Worm (Caenorhabditis elegans) whole organism, L4 larva: ENCODE data around the gene C36B7.3.

Experiments
- D1046.2 ChIP-seq: fragments of 200-800 bp; sonication (Bioruptor generic); IDR thresholded peaks from 2 replicates; pipeline ENCODE4 v1.3.6; 2022; ENCODE audit warnings: missing genetic modification characterization, missing compliant biosample characterization
- F26F4.8 ChIP-seq: fragments of 200-800 bp; sonication (Bioruptor generic); conservative IDR thresholded peaks from 2 replicates; pipeline ENCODE4 v1.3.6; 2022; ENCODE audit warnings: missing genetic modification characterization, missing compliant biosample characterization
- F37D6.2 ChIP-seq: sonication (generic microtip); optimal IDR thresholded peaks from 2 replicates; lab custom pipeline; 2016; ENCODE audit warnings: mild to moderate bottlenecking, missing genetic modification characterization, missing compliant biosample characterization
- R02D3.7 ChIP-seq: fragments of 150-350 bp; sonication (generic microtip); optimal IDR thresholded peaks from 3 replicates; lab custom pipeline; 2014; ENCODE audit warnings: missing biosample characterization, missing genetic modification characterization
- aha-1 ChIP-seq: fragments of 150-350 bp; peaks from one replicate; lab custom pipeline; 2014; ENCODE audit warnings: missing biosample characterization, missing genetic modification characterization
- ama-1 ChIP-seq: fragments of 150-350 bp; optimal IDR thresholded peaks from 2 replicates; lab custom pipeline; 2014; ENCODE audit warnings: inconsistent platforms, mixed read lengths
- arid-1 ChIP-seq: fragments of 200-800 bp; sonication (Bioruptor generic); conservative IDR thresholded peaks from 2 replicates; pipeline ENCODE4 v1.3.6; 2022; ENCODE audit warnings: missing genetic modification reagents, missing genetic modification characterization, missing compliant biosample characterization
- attf-4 ChIP-seq: sonication (generic microtip); optimal IDR thresholded peaks from 3 replicates; lab custom pipeline; 2017; ENCODE audit warnings: missing biosample characterization, missing genetic modification characterization
- ceh-20 ChIP-seq: fragments of 200-800 bp; sonication (Bioruptor generic); IDR thresholded peaks from 2 replicates; pipeline ENCODE4 v1.3.6; 2022; ENCODE audit warnings: missing genetic modification reagents, missing genetic modification characterization, missing compliant biosample characterization
- ceh-32 ChIP-seq: sonication (generic microtip); optimal IDR thresholded peaks from 2 replicates; lab custom pipeline; 2016; ENCODE audit warnings: mild to moderate bottlenecking, missing genetic modification characterization, missing compliant biosample characterization; ENCODE audit not compliant: poor library complexity
- ceh-44 ChIP-seq: fragments of 200-800 bp; sonication (Bioruptor generic); IDR thresholded peaks from 2 replicates; pipeline ENCODE4 v1.3.6; 2022; ENCODE audit warnings: missing genetic modification reagents, missing genetic modification characterization, missing compliant biosample characterization
- ctbp-1 ChIP-seq: fragments of 200-800 bp; sonication (Bioruptor generic); IDR thresholded peaks from 2 replicates; pipeline ENCODE4 v1.3.6; 2022; ENCODE audit warnings: missing genetic modification reagents, missing genetic modification characterization, missing compliant biosample characterization
- daf-16 ChIP-seq, 3 experiments: sonication (generic microtip); optimal IDR thresholded peaks; 2 replicates each; lab custom pipeline; 2016 to 2017; ENCODE audit warnings: missing genetic modification characterization in 3 of 3, missing genetic modification reagents in 3 of 3, mild to moderate bottlenecking in 2 of 3, missing compliant biosample characterization in 2 of 3, missing biosample characterization in 1 of 3, moderate library complexity in 1 of 3
- daf-19 ChIP-seq: fragments of 200-800 bp; sonication (Bioruptor generic); conservative IDR thresholded peaks from 2 replicates; pipeline ENCODE4 v1.3.6; 2022; ENCODE audit warnings: missing genetic modification characterization, missing compliant biosample characterization
- dmd-6 ChIP-seq: fragments of 200-800 bp; sonication (Bioruptor generic); IDR thresholded peaks from 2 replicates; pipeline ENCODE4 v1.3.6; 2022; ENCODE audit warnings: missing genetic modification reagents, missing genetic modification characterization, missing compliant biosample characterization
- dmd-9 ChIP-seq: fragments of 200-800 bp; sonication (Bioruptor generic); IDR thresholded peaks from 2 replicates; pipeline ENCODE4 v1.3.6; 2022; ENCODE audit warnings: missing genetic modification reagents, missing genetic modification characterization, missing compliant biosample characterization
- dpl-1 ChIP-seq: fragments of 150-350 bp; optimal IDR thresholded peaks from 2 replicates; lab custom pipeline; 2014; ENCODE audit warnings: missing biosample characterization, missing genetic modification reagents, missing genetic modification characterization
- duxl-1 ChIP-seq: sonication (generic microtip); optimal IDR thresholded peaks from 2 replicates; lab custom pipeline; 2016; ENCODE audit warnings: mild to moderate bottlenecking, missing genetic modification characterization, moderate library complexity, missing compliant biosample characterization; ENCODE audit not compliant: poor library complexity
- dve-1 ChIP-seq: sonication (generic microtip); optimal IDR thresholded peaks from 2 replicates; lab custom pipeline; 2017; ENCODE audit warnings: antibody characterized with exemption, mild to moderate bottlenecking, missing genetic modification characterization, missing compliant biosample characterization; ENCODE audit not compliant: insufficient read depth
- egl-27 ChIP-seq: sonication (generic microtip); optimal IDR thresholded peaks from 3 replicates; lab custom pipeline; 2017; ENCODE audit warnings: missing biosample characterization, missing genetic modification reagents, missing genetic modification characterization
- gei-8 ChIP-seq: fragments of 200-800 bp; sonication (Bioruptor generic); optimal IDR thresholded peaks from 2 replicates; lab custom pipeline; 2018; ENCODE audit warnings: mild to moderate bottlenecking, missing genetic modification characterization, missing compliant biosample characterization
- hlh-11 ChIP-seq: fragments of 200-800 bp; sonication (Bioruptor generic); optimal IDR thresholded peaks from 2 replicates; lab custom pipeline; 2018; ENCODE audit warnings: mild to moderate bottlenecking, missing genetic modification characterization, missing compliant biosample characterization
- lim-7 ChIP-seq: fragments of 200-800 bp; sonication (Bioruptor generic); IDR thresholded peaks from 2 replicates; pipeline ENCODE4 v1.3.6; 2022; ENCODE audit warnings: missing genetic modification characterization, missing compliant biosample characterization
- lin-1 ChIP-seq: fragments of 200-800 bp; sonication (Bioruptor generic); IDR thresholded peaks from 2 replicates; pipeline ENCODE4 v1.3.6; 2022; ENCODE audit warnings: missing genetic modification reagents, missing genetic modification characterization, missing compliant biosample characterization
- lin-13 ChIP-seq: fragments of 150-350 bp; optimal IDR thresholded peaks from 2 replicates; lab custom pipeline; 2014; ENCODE audit warnings: missing biosample characterization, missing genetic modification reagents, missing genetic modification characterization
- lin-39 ChIP-seq: fragments of 150-350 bp; optimal IDR thresholded peaks from 2 replicates; lab custom pipeline; 2014; ENCODE audit warnings: missing biosample characterization, missing genetic modification reagents, missing genetic modification characterization
- lsy-2 ChIP-seq, 2 experiments: fragments of 150-350 bp in 1 of 2; sonication (generic microtip) in 1 of 2; optimal IDR thresholded peaks; 2 replicates each; lab custom pipeline; 2014 to 2017; ENCODE audit warnings: missing biosample characterization in 2 of 2, missing genetic modification characterization in 2 of 2
- mdl-1 ChIP-seq, 2 experiments: fragments of 150-350 bp in 1 of 2; sonication (generic microtip) in 1 of 2; optimal IDR thresholded peaks; 2 replicates each; lab custom pipeline; 2014 to 2017; ENCODE audit warnings: missing biosample characterization in 2 of 2, missing genetic modification characterization in 2 of 2
- mep-1 ChIP-seq: fragments of 150-350 bp; sonication (generic microtip); optimal IDR thresholded peaks from 3 replicates; lab custom pipeline; 2014; ENCODE audit warnings: missing biosample characterization, missing genetic modification characterization
- mxl-3 ChIP-seq: fragments of 200-800 bp; sonication (Bioruptor generic); optimal IDR thresholded peaks from 2 replicates; lab custom pipeline; 2018; ENCODE audit warnings: mild to moderate bottlenecking, missing genetic modification characterization, missing compliant biosample characterization
- nhr-102 ChIP-seq: sonication (generic microtip); optimal IDR thresholded peaks from 2 replicates; lab custom pipeline; 2016; ENCODE audit warnings: mild to moderate bottlenecking, missing genetic modification characterization, moderate library complexity, missing compliant biosample characterization
- nhr-237 ChIP-seq: sonication (generic microtip); optimal IDR thresholded peaks from 2 replicates; lab custom pipeline; 2017; ENCODE audit warnings: missing biosample characterization, missing genetic modification characterization
- nhr-6 ChIP-seq: fragments of 150-350 bp; optimal IDR thresholded peaks from 2 replicates; lab custom pipeline; 2014; ENCODE audit warnings: missing biosample characterization, missing genetic modification characterization
- nhr-77 ChIP-seq: fragments of 150-350 bp; optimal IDR thresholded peaks from 2 replicates; lab custom pipeline; 2014; ENCODE audit warnings: missing biosample characterization, missing genetic modification characterization
- pha-4 ChIP-seq, 2 experiments: fragments of 150-350 bp in 1 of 2; fragments of 200-800 bp in 1 of 2; sonication (Bioruptor generic) in 1 of 2; IDR thresholded peaks in 1 of 2; optimal IDR thresholded peaks in 1 of 2; 2 replicates each; pipeline versions ENCODE4 v1.3.6 to Lab custom; 2014 to 2022; ENCODE audit warnings: missing genetic modification characterization in 2 of 2, missing genetic modification reagents in 2 of 2, missing biosample characterization in 1 of 2, missing compliant biosample characterization in 1 of 2
- php-3 ChIP-seq: fragments of 200-800 bp; sonication (Bioruptor generic); IDR thresholded peaks from 2 replicates; pipeline ENCODE4 v1.3.6; 2022; ENCODE audit warnings: missing genetic modification reagents, missing genetic modification characterization, missing compliant biosample characterization
- tra-1 ChIP-seq: fragments of 200-800 bp; sonication (Bioruptor generic); IDR thresholded peaks from 2 replicates; pipeline ENCODE4 v1.3.6; 2022; ENCODE audit warnings: missing genetic modification reagents, missing genetic modification characterization, missing compliant biosample characterization
- unc-39 ChIP-seq: sonication (generic microtip); optimal IDR thresholded peaks from 2 replicates; lab custom pipeline; 2017; ENCODE audit warnings: missing biosample characterization, missing genetic modification characterization
- unc-62 ChIP-seq, 3 experiments: fragments of 150-350 bp in 1 of 3; sonication (generic microtip); optimal IDR thresholded peaks in 2 of 3; peaks in 1 of 3; 1 replicate in 1 of 3; 2 replicates in 2 of 3; lab custom pipeline; 2014 to 2017; ENCODE audit warnings: missing biosample characterization in 3 of 3, missing genetic modification characterization in 3 of 3, missing genetic modification reagents in 3 of 3, missing genotype in 1 of 3
- zfp-3 ChIP-seq: fragments of 200-800 bp; sonication (Bioruptor generic); conservative IDR thresholded peaks from 2 replicates; pipeline ENCODE4 v1.3.6; 2022; ENCODE audit warnings: missing genetic modification reagents, missing genetic modification characterization, missing compliant biosample characterization
- zip-2 ChIP-seq: fragments of 150-350 bp; optimal IDR thresholded peaks from 2 replicates; lab custom pipeline; 2014; ENCODE audit warnings: missing biosample characterization, missing genetic modification characterization
- ztf-11 ChIP-seq: fragments of 150-350 bp; optimal IDR thresholded peaks from 2 replicates; lab custom pipeline; 2014; ENCODE audit warnings: missing biosample characterization, missing genetic modification characterization

Gene C36B7.3

DNA sequence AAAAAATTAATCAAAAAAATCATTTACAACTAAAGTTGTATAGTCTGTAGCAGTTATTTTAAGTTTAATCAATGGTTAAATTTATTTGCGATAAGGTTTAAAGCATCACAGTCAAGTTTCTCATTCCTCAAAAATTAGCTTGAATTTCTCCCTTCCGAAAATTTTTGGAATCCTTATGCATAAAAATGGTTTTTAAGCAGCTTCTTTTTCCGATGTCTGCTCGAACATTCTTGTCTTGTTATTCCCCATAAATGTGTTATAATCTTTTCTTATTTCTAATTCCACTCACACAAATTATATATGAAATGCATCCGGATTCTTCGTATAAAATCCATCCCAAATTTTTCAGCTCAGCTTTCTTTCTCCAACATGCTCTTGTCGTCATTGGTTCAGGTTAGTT, at the start of gene C36B7.3:
Gene C36B7.3, plus strand, starts transcription at position 301 of the 400 bp plus-strand sequence.
- TF ChIP-seq dmd-9 (GFP tag; lab: Robert Waterston, UW), result no peak
- TF ChIP-seq ama-1 (lab: Kevin White, UChicago), result no peak
- TF ChIP-seq nhr-77 (tag; lab: Kevin White, UChicago), result no peak
- TF ChIP-seq ceh-44, result no peak
- no peak for TF ChIP-seq dpl-1
- no peak for TF ChIP-seq arid-1 (GFP tag; lab: Robert Waterston, UW)
- no peak for TF ChIP-seq zfp-3 (GFP tag; lab: Robert Waterston, UW)
- no peak for TF ChIP-seq pha-4 (GFP tag; IDR thresholded peaks at IDR 0.05; lab: Robert Waterston, UW)
- TF ChIP-seq pha-4 (tag; optimal IDR thresholded peaks at IDR 0.05; lab: Kevin White, UChicago), result no peak
- TF ChIP-seq nhr-6 (tag; lab: Kevin White, UChicago), result no peak
- TF ChIP-seq lin-1 (GFP tag; lab: Robert Waterston, UW), result no peak
- TF ChIP-seq nhr-237, result no peak
- no peak for TF ChIP-seq php-3 (GFP tag; lab: Robert Waterston, UW)
- no peak for TF ChIP-seq zip-2 (tag; lab: Kevin White, UChicago)
- TF ChIP-seq, all 104 proteins: peak for 0

DNA sequence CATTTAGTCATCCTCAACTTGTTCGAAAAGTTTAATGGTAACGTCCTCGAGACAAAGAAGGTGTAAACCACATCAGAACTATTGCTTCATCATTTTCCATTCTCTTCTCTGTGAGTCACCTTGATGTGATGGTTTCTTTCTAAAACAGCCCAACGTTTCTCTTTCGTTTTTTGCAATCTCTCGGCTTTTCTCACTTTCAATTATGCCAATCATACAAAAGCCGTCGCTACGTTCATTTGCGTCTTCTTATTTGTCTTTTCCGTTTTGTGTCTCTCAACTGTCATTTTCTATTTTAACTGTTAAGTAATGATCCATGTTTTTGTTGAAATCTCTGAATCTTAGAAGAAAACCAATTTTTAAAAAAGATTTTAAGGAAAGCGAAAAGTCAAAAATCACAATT, 44.2 kb upstream of the C36B7.3 start, which contains the start of gene B0403.5:
Gene B0403.5, plus strand, starts transcription at position 368 of the 400 bp plus-strand sequence.
- TF ChIP-seq daf-16 (GFP tag; optimal IDR thresholded peaks at IDR 0.05; lab: Kevin White, UChicago) (no peak), daf-16 (tag; optimal IDR thresholded peaks at IDR 0.05; lab: Kevin White, UChicago) (no peak), F37D6.2 (tag; lab: Kevin White, UChicago) (no peak), gei-8 (GFP tag; lab: Kevin White, UChicago) (no peak), egl-27 (no peak), lin-1 (GFP tag; lab: Robert Waterston, UW) (no peak), lin-39 (tag; lab: Kevin White, UChicago) (no peak), lsy-2 (tag; optimal IDR thresholded peaks at IDR 0.05; lab: Kevin White, UChicago) (no peak), daf-19 (GFP tag; lab: Robert Waterston, UW) (no peak), ctbp-1 (no peak), pha-4 (GFP tag; IDR thresholded peaks at IDR 0.05; lab: Robert Waterston, UW) (no peak), pha-4 (tag; optimal IDR thresholded peaks at IDR 0.05; lab: Kevin White, UChicago) (no peak), lim-7 (GFP tag; lab: Robert Waterston, UW) (no peak), mep-1 (tag; lab: Kevin White, UChicago) (no peak), zfp-3 (GFP tag; lab: Robert Waterston, UW) (no peak), dmd-6 (GFP tag; lab: Robert Waterston, UW) (no peak), php-3 (GFP tag; lab: Robert Waterston, UW) (no peak)

DNA sequence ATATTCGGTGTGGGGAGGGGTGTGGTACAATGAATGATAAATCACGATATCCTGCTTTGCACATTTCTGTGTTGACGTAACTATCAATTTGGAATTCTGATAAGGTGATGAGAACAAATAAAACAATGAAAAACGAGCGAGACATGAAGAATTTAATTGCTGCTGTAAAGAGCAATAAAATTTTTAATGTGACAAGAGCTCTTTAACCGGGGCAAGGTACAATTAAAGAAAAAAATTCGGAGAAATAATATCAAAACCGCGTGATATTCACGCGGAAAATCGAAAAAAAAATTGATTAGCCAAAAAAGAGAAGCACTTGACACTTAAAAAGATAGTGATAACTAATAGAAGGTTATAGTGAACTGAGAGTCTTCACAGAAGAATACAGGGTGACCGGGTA, 40.3 kb upstream of the C36B7.3 start:
- TF ChIP-seq D1046.2 (GFP tag; lab: Robert Waterston, UW) (no peak), ztf-11 (tag; lab: Kevin White, UChicago) (no peak), dmd-6 (GFP tag; lab: Robert Waterston, UW) (peak; percentile 54), mxl-3 (no peak), attf-4 (tag; lab: Kevin White, UChicago) (no peak), lin-13 (no peak), ceh-20 (peak; percentile 23; the same call in 1 of the 2 replicates), nhr-102 (tag; lab: Kevin White, UChicago) (no peak), unc-39 (no peak), hlh-11 (tag; lab: Kevin White, UChicago) (peak; percentile 49), ctbp-1 (no peak), aha-1 (tag; lab: Kevin White, UChicago) (no peak), lin-1 (GFP tag; lab: Robert Waterston, UW) (no peak), duxl-1 (no peak), zip-2 (tag; lab: Kevin White, UChicago) (no peak), daf-16 (GFP tag; optimal IDR thresholded peaks at IDR 0.05; lab: Kevin White, UChicago) (no peak), daf-16 (tag; optimal IDR thresholded peaks at IDR 0.05; lab: Kevin White, UChicago) (no peak), mdl-1 (tag; optimal IDR thresholded peaks at IDR 0.05; lab: Kevin White, UChicago) (no peak), tra-1 (0 out of 2 replicates have a peak, but pooled peaks have one; percentile 26), F26F4.8 (GFP tag; lab: Robert Waterston, UW) (no peak), unc-62 (GFP tag; optimal IDR thresholded peaks at IDR 0.05 in 1 of 2; lab: Kevin White, UChicago) (no peak), unc-62 (tag; optimal IDR thresholded peaks at IDR 0.05; lab: Kevin White, UChicago) (no peak), ama-1 (lab: Kevin White, UChicago) (no peak), ceh-32 (tag; lab: Kevin White, UChicago) (no peak), dve-1 (peak; percentile 52), F37D6.2 (tag; lab: Kevin White, UChicago) (no peak), R02D3.7 (tag; lab: Kevin White, UChicago) (no peak), php-3 (GFP tag; lab: Robert Waterston, UW) (peak; percentile 99), zfp-3 (GFP tag; lab: Robert Waterston, UW) (no peak)
